Fruit fly (Drosophila melanogaster) whole organism, embryonic: ENCODE data around the gene Rbbp5.

Source experiments
- BEAF-32 ChIP-seq: fragments of 200-800 bp; sonication (Bioruptor generic); optimal IDR thresholded peaks from 3 replicates; lab custom pipeline; 2017; ENCODE audit warnings: missing biosample characterization, missing genetic modification characterization, mild to moderate bottlenecking, moderate library complexity, missing genetic modification reagents
- C15 ChIP-seq: fragments of 200-800 bp; sonication (Bioruptor generic); IDR thresholded peaks from 3 replicates; pipeline ENCODE4 v1.3.6; 2022; ENCODE audit warnings: missing biosample characterization, missing genetic modification characterization
- CG10565 ChIP-seq: fragments of 200-800 bp; sonication (Bioruptor generic); optimal IDR thresholded peaks from 3 replicates; lab custom pipeline; 2016; ENCODE audit warnings: missing biosample characterization, mild to moderate bottlenecking, missing genetic modification characterization
- CG11398 ChIP-seq: fragments of 200-800 bp; sonication (Bioruptor generic); optimal IDR thresholded peaks from 2 replicates; lab custom pipeline; 2016; ENCODE audit warnings: missing biosample characterization, missing genetic modification characterization
- CG15011 ChIP-seq: fragments of 200-800 bp; sonication (Bioruptor generic); optimal IDR thresholded peaks from 3 replicates; lab custom pipeline; 2018; ENCODE audit warnings: missing biosample characterization, mild to moderate bottlenecking, missing genetic modification characterization
- CG1603 ChIP-seq: fragments of 200-800 bp; sonication (Bioruptor generic); optimal IDR thresholded peaks from 2 replicates; lab custom pipeline; 2019; ENCODE audit warnings: missing biosample characterization, mild to moderate bottlenecking, missing genetic modification characterization, moderate library complexity
- CG16863 ChIP-seq: fragments of 200-800 bp; sonication (Bioruptor generic); optimal IDR thresholded peaks from 3 replicates; lab custom pipeline; 2016; ENCODE audit warnings: missing biosample characterization, missing genetic modification characterization
- CG2199 ChIP-seq: fragments of 200-800 bp; sonication (Bioruptor generic); IDR thresholded peaks from 3 replicates; pipeline ENCODE4 v1.3.6; 2022; ENCODE audit warnings: missing biosample characterization, missing genetic modification characterization
- CG2875 ChIP-seq: fragments of 200-800 bp; sonication (Bioruptor generic); optimal IDR thresholded peaks from 2 replicates; lab custom pipeline; 2017; ENCODE audit warnings: missing biosample characterization, mild to moderate bottlenecking, missing genetic modification characterization, missing genetic modification reagents
- CG43689 ChIP-seq: fragments of 200-800 bp; sonication (Bioruptor generic); IDR thresholded peaks from 2 replicates; pipeline ENCODE4 v1.3.6; 2022; ENCODE audit warnings: missing biosample characterization, missing genetic modification characterization
- CG4424 ChIP-seq: fragments of 200-800 bp; sonication (Bioruptor generic); optimal IDR thresholded peaks from 3 replicates; lab custom pipeline; 2016; ENCODE audit warnings: missing biosample characterization, missing genetic modification characterization
- CG4730 ChIP-seq: fragments of 200-800 bp; sonication (Bioruptor generic); IDR thresholded peaks from 2 replicates; pipeline ENCODE4 v1.3.6; 2022; ENCODE audit warnings: missing biosample characterization, missing genetic modification characterization
- CG5953 ChIP-seq: fragments of 200-800 bp; sonication (Bioruptor generic); IDR thresholded peaks from 2 replicates; pipeline ENCODE4 v1.3.6; 2022; ENCODE audit warnings: missing biosample characterization, missing genetic modification characterization
- CG6654 ChIP-seq: fragments of 200-800 bp; sonication (Bioruptor generic); optimal IDR thresholded peaks from 2 replicates; lab custom pipeline; 2017; ENCODE audit warnings: missing biosample characterization, mild to moderate bottlenecking, missing genetic modification characterization
- CG6765 ChIP-seq: fragments of 200-800 bp; sonication (Bioruptor generic); optimal IDR thresholded peaks from 3 replicates; lab custom pipeline; 2017; ENCODE audit warnings: missing biosample characterization, mild to moderate bottlenecking, missing genetic modification characterization
- CG7745 ChIP-seq: fragments of 200-800 bp; sonication (Bioruptor generic); optimal IDR thresholded peaks from 2 replicates; lab custom pipeline; 2018; ENCODE audit warnings: missing biosample characterization, mild to moderate bottlenecking, missing genetic modification characterization, moderate library complexity
- CG7928 ChIP-seq: fragments of 200-800 bp; sonication (Bioruptor generic); optimal IDR thresholded peaks from 2 replicates; lab custom pipeline; 2017; ENCODE audit warnings: missing biosample characterization, mild to moderate bottlenecking, missing genetic modification characterization
- CG9727 ChIP-seq: fragments of 200-800 bp; sonication (Bioruptor generic); optimal IDR thresholded peaks from 3 replicates; lab custom pipeline; 2017; ENCODE audit warnings: missing biosample characterization, mild to moderate bottlenecking, missing genetic modification characterization
- D ChIP-seq, 2 experiments: fragments of 200-800 bp in 1 of 2; fragments of >200 bp in 1 of 2; sonication (Bioruptor generic) in 1 of 2; optimal IDR thresholded peaks; 2 replicates in 1 of 2; 3 replicates in 1 of 2; lab custom pipeline; 2017; ENCODE audit warnings: mild to moderate bottlenecking in 1 of 2, missing biosample characterization in 1 of 2, missing genetic modification characterization in 1 of 2, missing genetic modification reagents in 1 of 2
- Drgx ChIP-seq: fragments of 200-800 bp; sonication (Bioruptor generic); IDR thresholded peaks from 2 replicates; pipeline ENCODE4 v1.3.6; 2022; ENCODE audit warnings: missing biosample characterization, missing genetic modification characterization
- Fer3 ChIP-seq: fragments of 200-800 bp; sonication (Bioruptor generic); optimal IDR thresholded peaks from 2 replicates; lab custom pipeline; 2018; ENCODE audit warnings: missing biosample characterization, mild to moderate bottlenecking, missing genetic modification characterization, moderate library complexity
- GATAe ChIP-seq: fragments of 200-800 bp; sonication (Bioruptor generic); conservative IDR thresholded peaks from 2 replicates; pipeline ENCODE4 v1.3.6; 2022; ENCODE audit warnings: missing biosample characterization, missing genetic modification characterization
- Hey ChIP-seq: fragments of 200-800 bp; sonication (Bioruptor generic); optimal IDR thresholded peaks from 3 replicates; lab custom pipeline; 2018; ENCODE audit warnings: missing biosample characterization, mild to moderate bottlenecking, missing genetic modification characterization
- Jarid2 ChIP-seq: fragments of 200-800 bp; sonication (Bioruptor generic); optimal IDR thresholded peaks from 3 replicates; lab custom pipeline; 2017; ENCODE audit warnings: mild to moderate bottlenecking, missing biosample characterization, missing genetic modification reagents, missing genetic modification characterization
- Lim3 ChIP-seq: fragments of 200-800 bp; sonication (Bioruptor generic); IDR thresholded peaks from 2 replicates; pipeline ENCODE4 v1.3.6; 2022; ENCODE audit warnings: missing biosample characterization, missing genetic modification characterization
- Nf-YA ChIP-seq: fragments of 200-800 bp; sonication (Bioruptor generic); IDR thresholded peaks from 2 replicates; pipeline ENCODE4 v1.3.6; 2022; ENCODE audit warnings: missing biosample characterization, missing genetic modification characterization
- Ptx1 ChIP-seq: fragments of 200-800 bp; sonication (Bioruptor generic); IDR thresholded peaks from 2 replicates; pipeline ENCODE4 v1.3.6; 2022; ENCODE audit warnings: missing biosample characterization, missing genetic modification characterization
- Six4 ChIP-seq: fragments of 200-800 bp; sonication (Bioruptor generic); optimal IDR thresholded peaks from 2 replicates; lab custom pipeline; 2016; ENCODE audit warnings: missing biosample characterization, missing genetic modification characterization
- Vsx1 ChIP-seq: fragments of 200-800 bp; sonication (Bioruptor generic); optimal IDR thresholded peaks from 2 replicates; lab custom pipeline; 2017; ENCODE audit warnings: missing biosample characterization, mild to moderate bottlenecking, missing genetic modification characterization, missing genetic modification reagents
- aop ChIP-seq: fragments of 200-800 bp; sonication (Bioruptor generic); IDR thresholded peaks from 2 replicates; pipeline ENCODE4 v1.3.6; 2022; ENCODE audit warnings: missing biosample characterization, missing genetic modification characterization
- bbx ChIP-seq: fragments of 200-800 bp; sonication (Bioruptor generic); IDR thresholded peaks from 2 replicates; pipeline ENCODE4 v1.3.6; 2022; ENCODE audit warnings: missing biosample characterization, missing genetic modification characterization; ENCODE audit not compliant: partially characterized antibody
- cad ChIP-seq: fragments of >200 bp; optimal IDR thresholded peaks from 2 replicates; lab custom pipeline; 2017; ENCODE audit warnings: missing biosample characterization, missing genetic modification characterization
- croc ChIP-seq: fragments of 200-800 bp; sonication (Bioruptor generic); conservative IDR thresholded peaks from 3 replicates; pipeline ENCODE4 v1.3.6; 2022; ENCODE audit warnings: missing biosample characterization, missing genetic modification characterization
- da ChIP-seq: fragments of 200-800 bp; sonication (Bioruptor generic); optimal IDR thresholded peaks from 2 replicates; lab custom pipeline; 2016; ENCODE audit warnings: missing biosample characterization, missing genetic modification characterization
- dysf ChIP-seq: fragments of 200-800 bp; sonication (Bioruptor generic); IDR thresholded peaks from 3 replicates; pipeline ENCODE4 v1.3.6; 2022; ENCODE audit warnings: missing biosample characterization, missing genetic modification characterization
- fd64A ChIP-seq: fragments of 200-800 bp; sonication (Bioruptor generic); optimal IDR thresholded peaks from 3 replicates; lab custom pipeline; 2018; ENCODE audit warnings: missing biosample characterization, mild to moderate bottlenecking, missing genetic modification characterization
- fd96Cb ChIP-seq: fragments of 200-800 bp; sonication (Bioruptor generic); optimal IDR thresholded peaks from 2 replicates; lab custom pipeline; 2018; ENCODE audit warnings: missing biosample characterization, mild to moderate bottlenecking, missing genetic modification characterization, moderate library complexity
- h ChIP-seq: fragments of >200 bp; optimal IDR thresholded peaks from 2 replicates; lab custom pipeline; 2017
- her ChIP-seq: fragments of 200-800 bp; sonication (Bioruptor generic); optimal IDR thresholded peaks from 2 replicates; lab custom pipeline; 2016; ENCODE audit warnings: missing biosample characterization, missing genetic modification characterization
- hkb ChIP-seq, 2 experiments: fragments of 200-800 bp in 1 of 2; fragments of >200 bp in 1 of 2; sonication (Bioruptor generic) in 1 of 2; IDR thresholded peaks in 1 of 2; optimal IDR thresholded peaks in 1 of 2; 2 replicates each; pipeline versions ENCODE4 v1.3.6 to Lab custom; 2017 to 2022; ENCODE audit warnings: missing biosample characterization in 1 of 2, missing genetic modification characterization in 1 of 2
- inv ChIP-seq: fragments of 200-800 bp; sonication (Bioruptor generic); IDR thresholded peaks from 2 replicates; pipeline ENCODE4 v1.3.6; 2022; ENCODE audit warnings: missing biosample characterization, missing genetic modification characterization; ENCODE audit not compliant: partially characterized antibody
- knrl ChIP-seq: fragments of 200-800 bp; sonication (Bioruptor generic); IDR thresholded peaks from 3 replicates; pipeline ENCODE4 v1.3.6; 2022; ENCODE audit warnings: missing biosample characterization, missing genetic modification characterization; ENCODE audit not compliant: partially characterized antibody
- pho ChIP-seq: fragments of 200-800 bp; sonication (Bioruptor generic); optimal IDR thresholded peaks from 2 replicates; lab custom pipeline; 2016; ENCODE audit warnings: missing biosample characterization, missing genetic modification characterization
- salm ChIP-seq: fragments of 200-800 bp; sonication (Bioruptor generic); optimal IDR thresholded peaks from 2 replicates; lab custom pipeline; 2018; ENCODE audit warnings: missing biosample characterization, mild to moderate bottlenecking, missing genetic modification characterization
- schlank ChIP-seq: fragments of 200-800 bp; sonication (Bioruptor generic); optimal IDR thresholded peaks from 2 replicates; lab custom pipeline; 2018; ENCODE audit warnings: missing biosample characterization, mild to moderate bottlenecking, missing genetic modification characterization
- sens-2 ChIP-seq: fragments of 200-800 bp; sonication (Bioruptor generic); IDR thresholded peaks from 2 replicates; pipeline ENCODE4 v1.3.6; 2022; ENCODE audit warnings: missing biosample characterization, missing genetic modification characterization
- sna ChIP-seq: fragments of 200-800 bp; sonication (Bioruptor generic); IDR thresholded peaks from 2 replicates; pipeline ENCODE4 v1.3.6; 2022; ENCODE audit warnings: missing biosample characterization, missing genetic modification characterization; ENCODE audit not compliant: partially characterized antibody
- tin ChIP-seq: fragments of 200-800 bp; sonication (Bioruptor generic); optimal IDR thresholded peaks from 3 replicates; lab custom pipeline; 2016; ENCODE audit warnings: missing biosample characterization, missing genetic modification characterization
- tll ChIP-seq, 2 experiments: fragments of 200-800 bp in 1 of 2; fragments of >200 bp in 1 of 2; sonication (Bioruptor generic) in 1 of 2; optimal IDR thresholded peaks; 2 replicates each; lab custom pipeline; 2017 to 2019; ENCODE audit warnings: missing biosample characterization in 2 of 2, missing genetic modification characterization in 2 of 2, mild to moderate bottlenecking in 1 of 2, moderate library complexity in 1 of 2
- usp ChIP-seq: fragments of >200 bp; optimal IDR thresholded peaks from 2 replicates; lab custom pipeline; 2017; ENCODE audit warnings: missing biosample characterization, missing genetic modification characterization
- zfh2 ChIP-seq: fragments of 200-800 bp; sonication (Bioruptor generic); optimal IDR thresholded peaks from 2 replicates; lab custom pipeline; 2016; ENCODE audit warnings: missing biosample characterization, missing genetic modification characterization

Rbbp5 gene

DNA sequence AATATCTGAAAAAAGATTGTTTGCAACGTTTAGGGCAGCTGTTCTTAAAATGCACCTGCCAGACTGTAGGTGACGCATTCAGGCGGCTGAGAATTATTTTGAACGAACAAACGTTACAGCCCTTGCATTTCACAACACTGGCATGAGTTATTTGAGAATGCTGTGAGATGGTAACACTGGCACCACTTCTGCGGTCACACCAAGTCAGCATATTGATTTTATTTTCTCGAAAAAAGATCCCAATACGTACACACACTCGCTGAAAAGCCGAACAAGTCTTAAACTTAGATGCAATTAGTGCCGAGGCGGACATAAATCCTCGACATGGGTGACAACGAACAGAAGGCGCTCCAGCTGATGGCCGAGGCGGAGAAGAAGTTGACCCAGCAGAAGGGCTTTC, 34.3 kb downstream of the Rbbp5 start, which contains the start of gene alphaSnap (continued):
- TF ChIP-seq GATAe (GFP tag; lab: Robert Waterston, UW) (no peak), aop (GFP tag; lab: Robert Waterston, UW) (no peak), inv (no peak), pho (peak; percentile 51), CG4730 (no peak), hkb (optimal IDR thresholded peaks at IDR 0.05; lab: Kevin White, UChicago) (no peak), hkb (GFP tag; IDR thresholded peaks at IDR 0.05; lab: Robert Waterston, UW) (no peak; the same call in 1 of the 2 replicates), CG1603 (tag; lab: Kevin White, UChicago) (peak; percentile 74), CG11398 (GFP tag; lab: Kevin White, UChicago) (no peak), fd96Cb (no peak), Ptx1 (GFP tag; lab: Robert Waterston, UW) (no peak), CG6654 (no peak), sens-2 (GFP tag; lab: Robert Waterston, UW) (no peak), CG43689 (no peak), fd64A (GFP tag; lab: Kevin White, UChicago) (no peak), knrl (GFP tag; lab: Robert Waterston, UW) (peak; percentile 30; the same call in 1 of the 3 replicates), salm (no peak), CG16863 (GFP tag; lab: Kevin White, UChicago) (no peak), Fer3 (no peak), CG4424 (GFP tag; lab: Kevin White, UChicago) (peak; percentile 6), zfh2 (GFP tag; lab: Kevin White, UChicago) (peak; percentile 48), Vsx1 (no peak), her (GFP tag; lab: Kevin White, UChicago) (peak; percentile 20), CG10565 (no peak), C15 (no peak), CG5953 (GFP tag; lab: Robert Waterston, UW) (no peak), Jarid2 (GFP tag; lab: Kevin White, UChicago) (no peak), da (GFP tag; lab: Kevin White, UChicago) (no peak), usp (GFP tag; lab: Kevin White, UChicago) (no peak), Lim3 (no peak), tll (GFP tag; optimal IDR thresholded peaks at IDR 0.05; lab: Kevin White, UChicago) (peak in 1 of 2 experiments; percentile 41), h (lab: Kevin White, UChicago) (no peak), CG9727 (GFP tag; lab: Kevin White, UChicago) (no peak), Hey (tag; lab: Kevin White, UChicago) (no peak), CG7745 (tag; lab: Kevin White, UChicago) (no peak), Six4 (GFP tag; lab: Kevin White, UChicago) (no peak), schlank (no peak), sna (0 out of 2 replicates have a peak, but pooled peaks have one; percentile 13), CG15011 (GFP tag; lab: Kevin White, UChicago) (no peak), Drgx (no peak), bbx (GFP tag; lab: Robert Waterston, UW) (peak; percentile 57; the same call in 1 of the 2 replicates), BEAF-32 (GFP tag; lab: Kevin White, UChicago) (peak; percentile 60), CG7928 (GFP tag; lab: Kevin White, UChicago) (no peak), Nf-YA (GFP tag; lab: Robert Waterston, UW) (no peak), dysf (GFP tag; lab: Robert Waterston, UW) (no peak), croc (no peak), cad (GFP tag; lab: Kevin White, UChicago) (no peak), D (optimal IDR thresholded peaks at IDR 0.05; lab: Kevin White, UChicago) (no peak), D (GFP tag; optimal IDR thresholded peaks at IDR 0.05; lab: Kevin White, UChicago) (no peak), CG2199 (no peak), CG2875 (GFP tag; lab: Kevin White, UChicago) (no peak), CG6765 (no peak), tin (GFP tag; lab: Kevin White, UChicago) (no peak)
